Worm (Caenorhabditis elegans) whole organism, L4 larva: Measurements from ENCODE around the gene vgln-1.

Source experiments
- D1046.2 ChIP-seq: fragments of 200-800 bp; sonication (Bioruptor generic); IDR thresholded peaks from 2 replicates; pipeline ENCODE4 v1.3.6; 2022; ENCODE audit warnings: missing genetic modification characterization, missing compliant biosample characterization
- F37D6.2 ChIP-seq: sonication (generic microtip); optimal IDR thresholded peaks from 2 replicates; lab custom pipeline; 2016; ENCODE audit warnings: mild to moderate bottlenecking, missing genetic modification characterization, missing compliant biosample characterization
- T26A8.4 ChIP-seq: fragments of 200-800 bp; sonication (Bioruptor generic); IDR thresholded peaks from 2 replicates; pipeline ENCODE4 v1.3.6; 2022; ENCODE audit warnings: missing genetic modification characterization, missing compliant biosample characterization
- Y48G9A.11 ChIP-seq: fragments of 200-800 bp; sonication (Bioruptor generic); IDR thresholded peaks from 2 replicates; pipeline ENCODE4 v1.3.6; 2022; ENCODE audit warnings: missing genetic modification reagents, missing genetic modification characterization, missing compliant biosample characterization
- Y5F2A.4 ChIP-seq: fragments of 200-800 bp; sonication (Bioruptor generic); optimal IDR thresholded peaks from 2 replicates; lab custom pipeline; 2018; ENCODE audit warnings: mild to moderate bottlenecking, missing genetic modification characterization, missing compliant biosample characterization
- ZK337.2 ChIP-seq: fragments of 200-800 bp; sonication (Bioruptor generic); IDR thresholded peaks from 2 replicates; pipeline ENCODE4 v1.3.6; 2022; ENCODE audit warnings: missing genetic modification reagents, missing genetic modification characterization, missing compliant biosample characterization
- aha-1 ChIP-seq: fragments of 150-350 bp; peaks from one replicate; lab custom pipeline; 2014; ENCODE audit warnings: missing biosample characterization, missing genetic modification characterization
- ama-1 ChIP-seq: fragments of 150-350 bp; optimal IDR thresholded peaks from 2 replicates; lab custom pipeline; 2014; ENCODE audit warnings: inconsistent platforms, mixed read lengths
- arid-1 ChIP-seq: fragments of 200-800 bp; sonication (Bioruptor generic); conservative IDR thresholded peaks from 2 replicates; pipeline ENCODE4 v1.3.6; 2022; ENCODE audit warnings: missing genetic modification reagents, missing genetic modification characterization, missing compliant biosample characterization
- ceh-20 ChIP-seq: fragments of 200-800 bp; sonication (Bioruptor generic); IDR thresholded peaks from 2 replicates; pipeline ENCODE4 v1.3.6; 2022; ENCODE audit warnings: missing genetic modification reagents, missing genetic modification characterization, missing compliant biosample characterization
- ceh-32 ChIP-seq: sonication (generic microtip); optimal IDR thresholded peaks from 2 replicates; lab custom pipeline; 2016; ENCODE audit warnings: mild to moderate bottlenecking, missing genetic modification characterization, missing compliant biosample characterization; ENCODE audit not compliant: poor library complexity
- ceh-62 ChIP-seq: sonication (generic microtip); optimal IDR thresholded peaks from 2 replicates; lab custom pipeline; 2017; ENCODE audit warnings: missing biosample characterization, missing genetic modification characterization
- ceh-82 ChIP-seq: sonication (generic microtip); optimal IDR thresholded peaks from 2 replicates; lab custom pipeline; 2017; ENCODE audit warnings: missing biosample characterization, missing genetic modification characterization
- ctbp-1 ChIP-seq: fragments of 200-800 bp; sonication (Bioruptor generic); IDR thresholded peaks from 2 replicates; pipeline ENCODE4 v1.3.6; 2022; ENCODE audit warnings: missing genetic modification reagents, missing genetic modification characterization, missing compliant biosample characterization
- daf-16 ChIP-seq, 3 experiments: sonication (generic microtip); optimal IDR thresholded peaks; 2 replicates each; lab custom pipeline; 2016 to 2017; ENCODE audit warnings: missing genetic modification characterization in 3 of 3, missing genetic modification reagents in 3 of 3, mild to moderate bottlenecking in 2 of 3, missing compliant biosample characterization in 2 of 3, missing biosample characterization in 1 of 3, moderate library complexity in 1 of 3
- daf-19 ChIP-seq: fragments of 200-800 bp; sonication (Bioruptor generic); conservative IDR thresholded peaks from 2 replicates; pipeline ENCODE4 v1.3.6; 2022; ENCODE audit warnings: missing genetic modification characterization, missing compliant biosample characterization
- daf-8 ChIP-seq: fragments of 200-800 bp; sonication (Bioruptor generic); IDR thresholded peaks from 2 replicates; pipeline ENCODE4 v1.3.6; 2022; ENCODE audit warnings: missing genetic modification characterization, missing compliant biosample characterization
- dpl-1 ChIP-seq: fragments of 150-350 bp; optimal IDR thresholded peaks from 2 replicates; lab custom pipeline; 2014; ENCODE audit warnings: missing biosample characterization, missing genetic modification reagents, missing genetic modification characterization
- duxl-1 ChIP-seq: sonication (generic microtip); optimal IDR thresholded peaks from 2 replicates; lab custom pipeline; 2016; ENCODE audit warnings: mild to moderate bottlenecking, missing genetic modification characterization, moderate library complexity, missing compliant biosample characterization; ENCODE audit not compliant: poor library complexity
- dve-1 ChIP-seq: sonication (generic microtip); optimal IDR thresholded peaks from 2 replicates; lab custom pipeline; 2017; ENCODE audit warnings: antibody characterized with exemption, mild to moderate bottlenecking, missing genetic modification characterization, missing compliant biosample characterization; ENCODE audit not compliant: insufficient read depth
- egl-43 ChIP-seq: fragments of 200-800 bp; sonication (Bioruptor generic); IDR thresholded peaks from 2 replicates; pipeline ENCODE4 v1.3.6; 2022; ENCODE audit warnings: missing genetic modification reagents, missing genetic modification characterization, missing compliant biosample characterization
- fos-1 ChIP-seq: fragments of 150-350 bp; optimal IDR thresholded peaks from 2 replicates; lab custom pipeline; 2014; ENCODE audit warnings: missing biosample characterization, missing genetic modification characterization
- gei-8 ChIP-seq: fragments of 200-800 bp; sonication (Bioruptor generic); optimal IDR thresholded peaks from 2 replicates; lab custom pipeline; 2018; ENCODE audit warnings: mild to moderate bottlenecking, missing genetic modification characterization, missing compliant biosample characterization
- hlh-30 ChIP-seq: sonication (generic microtip); optimal IDR thresholded peaks from 2 replicates; lab custom pipeline; 2017; ENCODE audit warnings: antibody characterized with exemption, mild to moderate bottlenecking, missing genetic modification characterization, missing compliant biosample characterization; ENCODE audit not compliant: insufficient read depth
- lim-7 ChIP-seq: fragments of 200-800 bp; sonication (Bioruptor generic); IDR thresholded peaks from 2 replicates; pipeline ENCODE4 v1.3.6; 2022; ENCODE audit warnings: missing genetic modification characterization, missing compliant biosample characterization
- lin-29 ChIP-seq: fragments of 200-800 bp; sonication (Bioruptor generic); IDR thresholded peaks from 2 replicates; pipeline ENCODE4 v1.3.6; 2022; ENCODE audit warnings: missing genetic modification reagents, missing genetic modification characterization, missing compliant biosample characterization
- madf-5 ChIP-seq, 2 experiments: fragments of 200-800 bp; sonication (Bioruptor generic); IDR thresholded peaks; 2 replicates each; pipeline ENCODE4 v1.3.6; 2022; ENCODE audit warnings: missing compliant biosample characterization in 2 of 2, missing genetic modification characterization in 2 of 2
- madf-9 ChIP-seq: fragments of 200-800 bp; sonication (Bioruptor generic); conservative IDR thresholded peaks from 2 replicates; pipeline ENCODE4 v1.3.6; 2022; ENCODE audit warnings: missing genetic modification reagents, missing genetic modification characterization, missing compliant biosample characterization
- mdt-29 ChIP-seq: fragments of 200-800 bp; sonication (Bioruptor generic); IDR thresholded peaks from 2 replicates; pipeline ENCODE4 v1.3.6; 2022; ENCODE audit warnings: missing genetic modification reagents, missing genetic modification characterization, missing compliant biosample characterization
- mep-1 ChIP-seq: fragments of 150-350 bp; sonication (generic microtip); optimal IDR thresholded peaks from 3 replicates; lab custom pipeline; 2014; ENCODE audit warnings: missing biosample characterization, missing genetic modification characterization
- mes-2 ChIP-seq: sonication (generic microtip); optimal IDR thresholded peaks from 2 replicates; lab custom pipeline; 2016; ENCODE audit warnings: missing genotype, mild to moderate bottlenecking, missing genetic modification characterization, missing compliant biosample characterization; ENCODE audit not compliant: poor library complexity, severe bottlenecking
- mxl-2 ChIP-seq: fragments of 200-800 bp; sonication (Bioruptor generic); conservative IDR thresholded peaks from 2 replicates; pipeline ENCODE4 v1.3.6; 2022; ENCODE audit warnings: missing genetic modification reagents, missing genetic modification characterization, missing compliant biosample characterization
- nhr-10 ChIP-seq: fragments of 150-350 bp; optimal IDR thresholded peaks from 2 replicates; lab custom pipeline; 2014; ENCODE audit warnings: missing biosample characterization, missing genetic modification characterization
- nhr-102 ChIP-seq: sonication (generic microtip); optimal IDR thresholded peaks from 2 replicates; lab custom pipeline; 2016; ENCODE audit warnings: mild to moderate bottlenecking, missing genetic modification characterization, moderate library complexity, missing compliant biosample characterization
- nhr-11 ChIP-seq: fragments of 150-350 bp; optimal IDR thresholded peaks from 2 replicates; lab custom pipeline; 2014; ENCODE audit warnings: missing biosample characterization, missing genetic modification characterization
- nhr-111 ChIP-seq: fragments of 200-800 bp; sonication (Bioruptor generic); optimal IDR thresholded peaks from 2 replicates; lab custom pipeline; 2018; ENCODE audit warnings: mild to moderate bottlenecking, missing genetic modification characterization, missing compliant biosample characterization
- php-3 ChIP-seq: fragments of 200-800 bp; sonication (Bioruptor generic); IDR thresholded peaks from 2 replicates; pipeline ENCODE4 v1.3.6; 2022; ENCODE audit warnings: missing genetic modification reagents, missing genetic modification characterization, missing compliant biosample characterization
- rbr-2 ChIP-seq: sonication (generic microtip); optimal IDR thresholded peaks from 2 replicates; lab custom pipeline; 2016; ENCODE audit warnings: missing genotype, missing genetic modification characterization, missing compliant biosample characterization
- saeg-2 ChIP-seq: fragments of 200-800 bp; sonication (Bioruptor generic); IDR thresholded peaks from 2 replicates; pipeline ENCODE4 v1.3.6; 2022; ENCODE audit warnings: missing genetic modification reagents, missing genetic modification characterization, missing compliant biosample characterization
- sdz-12 ChIP-seq: fragments of 200-800 bp; sonication (Bioruptor generic); optimal IDR thresholded peaks from 2 replicates; lab custom pipeline; 2018; ENCODE audit warnings: mild to moderate bottlenecking, missing genetic modification characterization, missing compliant biosample characterization
- snpc-1.2 ChIP-seq: fragments of 200-800 bp; sonication (Bioruptor generic); IDR thresholded peaks from 2 replicates; pipeline ENCODE4 v1.3.6; 2022; ENCODE audit warnings: missing genetic modification reagents, missing genetic modification characterization, missing compliant biosample characterization
- tag-97 ChIP-seq: fragments of 200-800 bp; sonication (Bioruptor generic); IDR thresholded peaks from 2 replicates; pipeline ENCODE4 v1.3.6; 2022; ENCODE audit warnings: missing genetic modification characterization, missing compliant biosample characterization
- unc-130 ChIP-seq: sonication (generic microtip); optimal IDR thresholded peaks from 2 replicates; lab custom pipeline; 2016; ENCODE audit warnings: missing genetic modification reagents, missing genetic modification characterization, missing compliant biosample characterization
- vab-7 ChIP-seq: fragments of 200-800 bp; sonication (Bioruptor generic); IDR thresholded peaks from 2 replicates; pipeline ENCODE4 v1.3.6; 2022; ENCODE audit warnings: missing genetic modification reagents, missing genetic modification characterization, missing compliant biosample characterization
- zag-1 ChIP-seq: fragments of 150-350 bp; optimal IDR thresholded peaks from 2 replicates; lab custom pipeline; 2014; ENCODE audit warnings: missing biosample characterization, missing genetic modification characterization

Gene vgln-1

ce11 chrII:9934570-9934969 lies 43.7 kb upstream of the vgln-1 start:
- peak; percentile 6; the same call in 1 of the 2 replicates for TF ChIP-seq mdt-29 (GFP tag; lab: Robert Waterston, UW)
- TF ChIP-seq madf-5 (GFP tag; IDR thresholded peaks at IDR 0.05; lab: Robert Waterston, UW), result 0 out of 4 replicates have a peak, but pooled peaks of 1 of the 2 experiments have one; percentile 36
- peak; percentile 39 for TF ChIP-seq ama-1 (lab: Kevin White, UChicago)
- TF ChIP-seq php-3, result 0 out of 2 replicates have a peak, but pooled peaks have one; percentile 32
- no peak for TF ChIP-seq ceh-20
- peak; percentile 58 for TF ChIP-seq nhr-111 (GFP tag; lab: Kevin White, UChicago)
- peak; percentile 8 for TF ChIP-seq duxl-1 (tag; lab: Kevin White, UChicago)
- peak; percentile 21; the same call in 1 of the 2 replicates for TF ChIP-seq snpc-1.2 (GFP tag; lab: Robert Waterston, UW)
- 0 out of 2 replicates have a peak, but pooled peaks have one; percentile 15 for TF ChIP-seq ZK337.2 (GFP tag; lab: Robert Waterston, UW)
- 0 out of 2 replicates have a peak, but pooled peaks have one; percentile 32 for TF ChIP-seq arid-1 (GFP tag; lab: Robert Waterston, UW)
- 0 out of 2 replicates have a peak, but pooled peaks have one; percentile 25 for TF ChIP-seq D1046.2
- no peak for TF ChIP-seq rbr-2 (tag; lab: Kevin White, UChicago)
- no peak for TF ChIP-seq mxl-2 (GFP tag; lab: Robert Waterston, UW)
- TF ChIP-seq mes-2 (tag; lab: Kevin White, UChicago), result peak; percentile 48
- 0 out of 2 replicates have a peak, but pooled peaks have one; percentile 38 for TF ChIP-seq lin-29 (GFP tag; lab: Robert Waterston, UW)
- no peak for TF ChIP-seq fos-1
- TF ChIP-seq aha-1, result peak; percentile 12
- no peak for TF ChIP-seq daf-19 (GFP tag; lab: Robert Waterston, UW)
- peak; percentile 65 for TF ChIP-seq sdz-12 (GFP tag; lab: Kevin White, UChicago)
- TF ChIP-seq ctbp-1 (GFP tag; lab: Robert Waterston, UW), result 0 out of 2 replicates have a peak, but pooled peaks have one; percentile 24
- TF ChIP-seq Y48G9A.11 (GFP tag; lab: Robert Waterston, UW), result 0 out of 2 replicates have a peak, but pooled peaks have one; percentile 38
- TF ChIP-seq daf-16 (GFP tag; optimal IDR thresholded peaks at IDR 0.05; lab: Kevin White, UChicago), result no peak
- peak; percentile 14 for TF ChIP-seq daf-16 (tag; optimal IDR thresholded peaks at IDR 0.05; lab: Kevin White, UChicago)
- TF ChIP-seq lim-7, result 0 out of 2 replicates have a peak, but pooled peaks have one; percentile 61
- peak; percentile 58; the same call in 1 of the 2 replicates for TF ChIP-seq egl-43 (GFP tag; lab: Robert Waterston, UW)
- TF ChIP-seq, all 104 proteins: peak for 19

- TF ChIP-seq gei-8 (GFP tag; lab: Kevin White, UChicago) (peak; percentile 22), arid-1 (GFP tag; lab: Robert Waterston, UW) (no peak), lin-29 (GFP tag; lab: Robert Waterston, UW) (no peak), ceh-82 (tag; lab: Kevin White, UChicago) (no peak), ceh-20 (0 out of 2 replicates have a peak, but pooled peaks have one; percentile 8), zag-1 (tag; lab: Kevin White, UChicago) (no peak), unc-130 (GFP tag; lab: Kevin White, UChicago) (no peak), hlh-30 (tag; lab: Kevin White, UChicago) (no peak), daf-8 (GFP tag; lab: Robert Waterston, UW) (no peak), ceh-32 (tag; lab: Kevin White, UChicago) (no peak), daf-19 (GFP tag; lab: Robert Waterston, UW) (no peak), nhr-11 (tag; lab: Kevin White, UChicago) (no peak), mep-1 (tag; lab: Kevin White, UChicago) (peak; percentile 71), saeg-2 (GFP tag; lab: Robert Waterston, UW) (0 out of 2 replicates have a peak, but pooled peaks have one; percentile 15), aha-1 (peak; percentile 94), ama-1 (lab: Kevin White, UChicago) (peak; percentile 78), duxl-1 (tag; lab: Kevin White, UChicago) (peak; percentile 58), nhr-10 (tag; lab: Kevin White, UChicago) (no peak), dve-1 (tag; lab: Kevin White, UChicago) (peak; percentile 28), dpl-1 (no peak), D1046.2 (peak; percentile 59; the same call in 1 of the 2 replicates), madf-9 (GFP tag; lab: Robert Waterston, UW) (no peak), daf-16 (GFP tag; optimal IDR thresholded peaks at IDR 0.05; lab: Kevin White, UChicago) (peak in 1 of 2 experiments; percentile 65), daf-16 (tag; optimal IDR thresholded peaks at IDR 0.05; lab: Kevin White, UChicago) (peak; percentile 50), vab-7 (GFP tag; lab: Robert Waterston, UW) (peak; percentile 28; the same call in 1 of the 2 replicates), ceh-62 (tag; lab: Kevin White, UChicago) (no peak), mdt-29 (GFP tag; lab: Robert Waterston, UW) (peak; percentile 30; the same call in 1 of the 2 replicates), ZK337.2 (GFP tag; lab: Robert Waterston, UW) (no peak), F37D6.2 (tag; lab: Kevin White, UChicago) (no peak), lim-7 (no peak), tag-97 (no peak), T26A8.4 (GFP tag; lab: Robert Waterston, UW) (peak; percentile 60), nhr-102 (tag; lab: Kevin White, UChicago) (peak; percentile 62), Y5F2A.4 (GFP tag; lab: Kevin White, UChicago) (no peak)
Measured at ce11 chrII:9933947-9934383, 43.1 kb upstream of the vgln-1 start.
